Worm (Caenorhabditis elegans) whole organism, midembryonic: ENCODE measurements around the gene F57F5.3.

Experiments used
- T22C8.4 ChIP-seq: fragments of 200-800 bp; sonication (Bioruptor generic); IDR thresholded peaks from 2 replicates; pipeline ENCODE4 v1.3.6; 2022; ENCODE audit warnings: missing genetic modification characterization, missing compliant biosample characterization
- flt-1 ChIP-seq: fragments of 200-800 bp; sonication (Bioruptor generic); IDR thresholded peaks from 2 replicates; pipeline ENCODE4 v1.3.6; 2022; ENCODE audit warnings: missing genetic modification characterization, missing compliant biosample characterization
- klf-2 ChIP-seq: fragments of 200-800 bp; sonication (Bioruptor generic); conservative IDR thresholded peaks from 2 replicates; pipeline ENCODE4 v1.3.6; 2022; ENCODE audit warnings: missing genetic modification reagents, missing genetic modification characterization, missing compliant biosample characterization
- tab-1 ChIP-seq: fragments of 200-800 bp; sonication (Bioruptor generic); IDR thresholded peaks from 2 replicates; pipeline ENCODE4 v1.3.6; 2022; ENCODE audit warnings: missing genetic modification characterization, missing compliant biosample characterization

DNA sequence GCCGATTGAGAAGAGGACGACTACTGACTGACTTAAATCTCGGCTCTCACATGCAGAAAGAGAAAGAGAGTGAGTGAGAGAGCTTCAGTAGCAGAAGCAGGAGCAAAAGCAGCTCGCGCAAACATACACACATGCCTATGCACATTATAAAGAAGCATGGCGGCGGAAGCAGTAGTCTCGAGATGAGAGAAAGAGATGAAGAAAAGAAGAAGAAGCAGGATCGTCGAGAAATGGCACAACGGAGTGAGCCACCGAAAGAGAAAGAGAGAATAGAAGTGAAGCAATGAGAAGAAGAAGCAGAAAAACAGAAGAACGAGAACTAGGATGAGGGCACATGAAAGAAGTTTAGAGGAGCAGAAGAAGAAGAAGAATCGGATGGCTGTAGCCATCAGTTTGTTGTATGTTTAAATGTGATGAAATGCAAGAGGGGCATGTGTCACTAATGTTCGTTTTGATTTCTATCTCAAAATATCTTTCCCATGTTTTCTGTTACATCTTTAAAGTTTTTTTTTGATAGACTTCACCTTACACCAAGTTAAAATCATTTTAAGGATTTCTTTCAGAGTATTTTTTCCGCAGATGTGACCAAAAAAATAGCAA is 20.6 kb upstream of the F57F5.3 start:
- TF ChIP-seq tab-1 (GFP tag; lab: Robert Waterston, UW), result no peak
- no peak for TF ChIP-seq T22C8.4 (GFP tag; lab: Robert Waterston, UW)
- TF ChIP-seq klf-2, result no peak
- no peak for TF ChIP-seq flt-1 (GFP tag; lab: Robert Waterston, UW)
